Worm (Caenorhabditis elegans): ENCODE results near the gene nhr-112.

ce11 chrV:16759937-16760336, 36.3 kb upstream of the nhr-112 start:
- TF ChIP-seq Y79H2A.3 (GFP tag; conservative IDR thresholded peaks at IDR 0.05) (no peak), unc-62 (GFP tag; optimal IDR thresholded peaks at IDR 0.05) (no peak), hrde-1 (tag; optimal IDR thresholded peaks at IDR 0.05; ENCODE audit: borderline replicate concordance) (no peak), lsl-1 (GFP tag; optimal IDR thresholded peaks at IDR 0.05) (no peak), ceh-58 (GFP tag; IDR thresholded peaks at IDR 0.05) (no peak), dpl-1 (GFP tag; optimal IDR thresholded peaks at IDR 0.05) (no peak), madf-3 (GFP tag; IDR thresholded peaks at IDR 0.05) (no peak), dpff-1 (tag; optimal IDR thresholded peaks at IDR 0.05) (no peak), ztf-26 (tag; optimal IDR thresholded peaks at IDR 0.05) (no peak)
